Fruit fly (Drosophila melanogaster) whole organism, prepupa: ENCODE measurements around the gene aqz.

ENCODE experiments used
- Blimp-1 ChIP-seq: fragments of 200-800 bp; sonication (Bioruptor generic); optimal IDR thresholded peaks from 3 replicates; lab custom pipeline; 2017; ENCODE audit warnings: missing biosample characterization, missing genetic modification characterization, mild to moderate bottlenecking, moderate library complexity, missing genetic modification reagents
- CG10631 ChIP-seq: fragments of 200-800 bp; sonication (Bioruptor generic); optimal IDR thresholded peaks from 2 replicates; lab custom pipeline; 2016; ENCODE audit warnings: missing biosample characterization, missing genetic modification characterization
- CG11762 ChIP-seq: fragments of 200-800 bp; sonication (Bioruptor generic); optimal IDR thresholded peaks from 3 replicates; lab custom pipeline; 2016; ENCODE audit warnings: missing biosample characterization, missing genetic modification characterization; ENCODE audit not compliant: insufficient read depth
- CG1621 ChIP-seq: fragments of 200-800 bp; sonication (Bioruptor generic); optimal IDR thresholded peaks from 3 replicates; lab custom pipeline; 2018; ENCODE audit warnings: missing biosample characterization, mild to moderate bottlenecking, missing genetic modification characterization
- CG16779 ChIP-seq: fragments of 200-800 bp; sonication (Bioruptor generic); optimal IDR thresholded peaks from 3 replicates; lab custom pipeline; 2017; ENCODE audit warnings: missing biosample characterization, mild to moderate bottlenecking, missing genetic modification characterization
- CG6808 ChIP-seq: fragments of 200-800 bp; sonication (Bioruptor generic); optimal IDR thresholded peaks from 3 replicates; lab custom pipeline; 2017; ENCODE audit warnings: missing biosample characterization, missing genetic modification characterization, mild to moderate bottlenecking, moderate library complexity, missing genetic modification reagents
- CG6854 ChIP-seq: fragments of 200-800 bp; sonication (Bioruptor generic); optimal IDR thresholded peaks from 2 replicates; lab custom pipeline; 2017; ENCODE audit warnings: missing biosample characterization, mild to moderate bottlenecking, missing genetic modification characterization
- Eip75B ChIP-seq: fragments of 200-800 bp; sonication (Bioruptor generic); optimal IDR thresholded peaks from 3 replicates; lab custom pipeline; 2016; ENCODE audit warnings: missing biosample characterization, missing genetic modification characterization
- Eip93F ChIP-seq: fragments of 200-800 bp; sonication (Bioruptor generic); optimal IDR thresholded peaks from 2 replicates; lab custom pipeline; 2016; ENCODE audit warnings: missing biosample characterization, mild to moderate bottlenecking, missing genetic modification characterization
- Ets96B ChIP-seq: fragments of 200-800 bp; optimal IDR thresholded peaks from 2 replicates; lab custom pipeline; 2019; ENCODE audit warnings: missing biosample characterization, mild to moderate bottlenecking, missing genetic modification characterization, moderate library complexity
- Hr38 ChIP-seq: sonication (Bioruptor generic); optimal IDR thresholded peaks from 2 replicates; lab custom pipeline; 2016; ENCODE audit warnings: missing biosample characterization, missing genetic modification characterization
- acj6 ChIP-seq: fragments of 200-800 bp; sonication (Bioruptor generic); optimal IDR thresholded peaks from 3 replicates; lab custom pipeline; 2016; ENCODE audit warnings: missing biosample characterization, missing genetic modification characterization

- TF ChIP-seq Eip75B (no peak), Hr38 (GFP tag; lab: Kevin White, UChicago) (no peak), CG10631 (GFP tag; lab: Kevin White, UChicago) (no peak), CG1621 (no peak), CG16779 (tag; lab: Kevin White, UChicago) (no peak), CG6808 (GFP tag; lab: Kevin White, UChicago) (no peak), Eip93F (GFP tag; lab: Kevin White, UChicago) (no peak), acj6 (GFP tag; lab: Kevin White, UChicago) (no peak), CG6854 (no peak), CG11762 (GFP tag; lab: Kevin White, UChicago) (no peak), Blimp-1 (GFP tag; lab: Kevin White, UChicago) (no peak), Ets96B (tag; lab: Kevin White, UChicago) (no peak)
Measured at dm6 chr3R:8784788-8785187, 35.7 kb downstream of the aqz start.
